Fruit fly (Drosophila melanogaster): ENCODE measurements around the gene CG15628.

DNA sequence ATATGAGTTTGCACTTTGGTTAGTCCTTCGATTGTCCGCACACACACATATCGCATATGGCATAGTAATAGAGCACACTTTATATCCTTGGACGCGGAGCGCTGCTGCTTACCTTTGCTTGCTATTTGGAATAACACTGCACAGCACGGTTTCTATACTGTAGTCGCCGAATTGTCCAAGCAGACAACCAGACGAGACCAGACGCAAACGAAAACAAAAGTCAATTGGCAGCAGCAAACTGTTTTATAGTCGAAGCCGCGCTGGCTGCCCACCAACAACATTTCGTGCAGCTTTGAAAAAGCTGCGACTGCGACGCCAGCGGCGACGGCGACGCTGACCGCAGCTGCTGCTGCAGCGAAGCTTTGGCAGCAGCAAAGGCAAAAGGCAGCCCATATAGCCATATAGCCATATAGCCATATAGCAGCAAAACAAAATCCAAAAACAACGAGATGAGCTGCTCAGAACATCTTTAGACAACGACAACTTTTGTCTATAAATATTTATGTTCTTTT lies 19.8 kb upstream of the CG15628 start, which contains the start of gene slf:
- TF ChIP-seq CG2129 (GFP tag; IDR thresholded peaks at IDR 0.05; ENCODE audit: partially characterized antibody) = no peak
- no peak for TF ChIP-seq CG10565 (GFP tag; optimal IDR thresholded peaks at IDR 0.05)
- TF ChIP-seq crol (GFP tag; IDR thresholded peaks at IDR 0.05) = no peak
- TF ChIP-seq emc (GFP tag; optimal IDR thresholded peaks at IDR 0.05) = no peak
- peak; percentile 93 for TF ChIP-seq Blimp-1 (GFP tag; optimal IDR thresholded peaks at IDR 0.05)
- TF ChIP-seq CG34422 (GFP tag; IDR thresholded peaks at IDR 0.05) = no peak
- no peak for TF ChIP-seq fu2 (GFP tag; optimal IDR thresholded peaks at IDR 0.05)
